1 fruit fly cellular context compared by ENCODE assay signal in genomic region chr3R:5198302-5198701, dm6.
A peak's percentile ranks its signal among the peaks of the same experiment; 100 is the strongest.
TF ChIP-seq lines count a peak whose summit lies in the region.

No protein-coding gene starts in this region.

TF ChIP-seq in whole organism, embryonic, 481 proteins besides CTCF, POLR2A, EP300 and RAD21 (continued from another document and continues in another):
- TF ChIP-seq Dek (tag; optimal IDR thresholded peaks at IDR 0.05; lab: Kevin White, UChicago): peak; percentile 72
- no peak for TF ChIP-seq CG17186 (GFP tag; optimal IDR thresholded peaks at IDR 0.05; lab: Kevin White, UChicago)
- TF ChIP-seq Lim3 (GFP tag; IDR thresholded peaks at IDR 0.05; lab: Robert Waterston, UW): no peak
- no peak for TF ChIP-seq Eip74EF (GFP tag; optimal IDR thresholded peaks at IDR 0.05; lab: Kevin White, UChicago)
- TF ChIP-seq Six4 (GFP tag; optimal IDR thresholded peaks at IDR 0.05; lab: Kevin White, UChicago): no peak
- no peak for TF ChIP-seq Sox100B (GFP tag; optimal IDR thresholded peaks at IDR 0.05; lab: Kevin White, UChicago)
- peak; percentile 50 for TF ChIP-seq jumu (GFP tag; optimal IDR thresholded peaks at IDR 0.05; lab: Kevin White, UChicago)
- no peak for TF ChIP-seq hb (GFP tag; IDR thresholded peaks at IDR 0.05; lab: Robert Waterston, UW; ENCODE audit: partially characterized antibody)
- no peak for TF ChIP-seq CG17612 (GFP tag; IDR thresholded peaks at IDR 0.05; lab: Robert Waterston, UW)
- no peak for TF ChIP-seq Lpt (GFP tag; optimal IDR thresholded peaks at IDR 0.05; lab: Kevin White, UChicago)
- TF ChIP-seq CG4730 (GFP tag; IDR thresholded peaks at IDR 0.05; lab: Robert Waterston, UW): 0 out of 2 replicates have a peak, but pooled peaks have one; percentile 4
- TF ChIP-seq CG4854 (GFP tag; optimal IDR thresholded peaks at IDR 0.05; lab: Kevin White, UChicago): no peak
- no peak for TF ChIP-seq CG4282 (GFP tag; optimal IDR thresholded peaks at IDR 0.05; lab: Kevin White, UChicago)
- peak; percentile 65 for TF ChIP-seq grau (tag; optimal IDR thresholded peaks at IDR 0.05; lab: Kevin White, UChicago)
- peak; percentile 51 for TF ChIP-seq zf30C (GFP tag; optimal IDR thresholded peaks at IDR 0.05; lab: Kevin White, UChicago)
- TF ChIP-seq Meics (GFP tag; optimal IDR thresholded peaks at IDR 0.05; lab: Kevin White, UChicago): peak; percentile 79
- TF ChIP-seq dati (GFP tag; IDR thresholded peaks at IDR 0.05; lab: Robert Waterston, UW): no peak
- no peak for TF ChIP-seq CG7271 (tag; optimal IDR thresholded peaks at IDR 0.05; lab: Kevin White, UChicago)
- peak; percentile 80 for TF ChIP-seq CG7556 (GFP tag; optimal IDR thresholded peaks at IDR 0.05; lab: Kevin White, UChicago)
- TF ChIP-seq CG5953 (GFP tag; IDR thresholded peaks at IDR 0.05; lab: Robert Waterston, UW): peak; percentile 30; the same call in 1 of the 2 replicates
- peak; percentile 55 for TF ChIP-seq CG9817 (tag; optimal IDR thresholded peaks at IDR 0.05; lab: Kevin White, UChicago)
- no peak for TF ChIP-seq cas (GFP tag; IDR thresholded peaks at IDR 0.05; lab: Robert Waterston, UW)
- peak; percentile 34; the same call in 1 of the 2 replicates for TF ChIP-seq CG7372 (GFP tag; IDR thresholded peaks at IDR 0.05; lab: Robert Waterston, UW)
- TF ChIP-seq NC2β (GFP tag; optimal IDR thresholded peaks at IDR 0.05; lab: Kevin White, UChicago): peak; percentile 22
- peak; percentile 52 for TF ChIP-seq bab2 (GFP tag; optimal IDR thresholded peaks at IDR 0.05; lab: Kevin White, UChicago)
- TF ChIP-seq lov (optimal IDR thresholded peaks at IDR 0.05; lab: Kevin White, UChicago): no peak
- TF ChIP-seq lov (GFP tag; IDR thresholded peaks at IDR 0.05; lab: Robert Waterston, UW): no peak
- TF ChIP-seq row (GFP tag; IDR thresholded peaks at IDR 0.05; lab: Robert Waterston, UW): peak; percentile 77
- TF ChIP-seq CG9609 (GFP tag; optimal IDR thresholded peaks at IDR 0.05; lab: Kevin White, UChicago): peak; percentile 49
- TF ChIP-seq H15 (GFP tag; IDR thresholded peaks at IDR 0.05; lab: Robert Waterston, UW): 0 out of 3 replicates have a peak, but pooled peaks have one; percentile 46
- TF ChIP-seq CG8478 (optimal IDR thresholded peaks at IDR 0.05; lab: Kevin White, UChicago): no peak
- peak; percentile 42 for TF ChIP-seq CG13424 (tag; optimal IDR thresholded peaks at IDR 0.05; lab: Kevin White, UChicago)
- TF ChIP-seq cg (GFP tag; optimal IDR thresholded peaks at IDR 0.05; lab: Kevin White, UChicago): no peak
- TF ChIP-seq CG12071 (GFP tag; optimal IDR thresholded peaks at IDR 0.05; lab: Kevin White, UChicago): peak; percentile 5
- TF ChIP-seq CG18011 (GFP tag; optimal IDR thresholded peaks at IDR 0.05; lab: Kevin White, UChicago): peak; percentile 18
- no peak for TF ChIP-seq CG18764 (GFP tag; optimal IDR thresholded peaks at IDR 0.05; lab: Kevin White, UChicago)
- TF ChIP-seq CG3847 (GFP tag; IDR thresholded peaks at IDR 0.05; lab: Robert Waterston, UW): peak; percentile 58
- peak; percentile 45 for TF ChIP-seq HLH54F (GFP tag; optimal IDR thresholded peaks at IDR 0.05; lab: Kevin White, UChicago)
- no peak for TF ChIP-seq sc (optimal IDR thresholded peaks at IDR 0.05; lab: Kevin White, UChicago)
- no peak for TF ChIP-seq sc (GFP tag; optimal IDR thresholded peaks at IDR 0.05; lab: Kevin White, UChicago)
- peak; percentile 53 for TF ChIP-seq CG14014 (GFP tag; IDR thresholded peaks at IDR 0.05; lab: Robert Waterston, UW)
- no peak for TF ChIP-seq CG1832 (GFP tag; optimal IDR thresholded peaks at IDR 0.05; lab: Kevin White, UChicago)
- TF ChIP-seq en (GFP tag; optimal IDR thresholded peaks at IDR 0.05; lab: Kevin White, UChicago): no peak
- TF ChIP-seq Abd-B (GFP tag; optimal IDR thresholded peaks at IDR 0.05; lab: Kevin White, UChicago): no peak
- peak; percentile 51 for TF ChIP-seq CHES-1-like (GFP tag; optimal IDR thresholded peaks at IDR 0.05; lab: Kevin White, UChicago)
- no peak for TF ChIP-seq CG10431 (GFP tag; optimal IDR thresholded peaks at IDR 0.05; lab: Kevin White, UChicago)
- TF ChIP-seq CG32767 (GFP tag; IDR thresholded peaks at IDR 0.05; lab: Robert Waterston, UW): no peak
- no peak for TF ChIP-seq Camta (GFP tag; optimal IDR thresholded peaks at IDR 0.05; lab: Kevin White, UChicago)
- peak; percentile 68 for TF ChIP-seq caup (GFP tag; optimal IDR thresholded peaks at IDR 0.05; lab: Kevin White, UChicago; ENCODE audit: severe bottlenecking)
- TF ChIP-seq Side (GFP tag; optimal IDR thresholded peaks at IDR 0.05; lab: Kevin White, UChicago): peak; percentile 66
- no peak for TF ChIP-seq Hmx (GFP tag; optimal IDR thresholded peaks at IDR 0.05; lab: Kevin White, UChicago)
- no peak for TF ChIP-seq GATAe (GFP tag; conservative IDR thresholded peaks at IDR 0.05; lab: Robert Waterston, UW)
- peak; percentile 64; the same call in 1 of the 3 replicates for TF ChIP-seq CG11695 (GFP tag; IDR thresholded peaks at IDR 0.05; lab: Robert Waterston, UW)
- peak; percentile 25 for TF ChIP-seq CG15011 (GFP tag; optimal IDR thresholded peaks at IDR 0.05; lab: Kevin White, UChicago)
- TF ChIP-seq pb (GFP tag; optimal IDR thresholded peaks at IDR 0.05; lab: Kevin White, UChicago): no peak
- no peak for TF ChIP-seq Dll (GFP tag; IDR thresholded peaks at IDR 0.05; lab: Robert Waterston, UW; ENCODE audit: partially characterized antibody)
- no peak for TF ChIP-seq peb (GFP tag; IDR thresholded peaks at IDR 0.05; lab: Robert Waterston, UW)
- TF ChIP-seq nerfin-2 (GFP tag; IDR thresholded peaks at IDR 0.05; lab: Robert Waterston, UW; ENCODE audit: partially characterized antibody): no peak
- TF ChIP-seq CG8765 (GFP tag; IDR thresholded peaks at IDR 0.05; lab: Robert Waterston, UW): no peak
- TF ChIP-seq Sox102F (GFP tag; optimal IDR thresholded peaks at IDR 0.05; lab: Kevin White, UChicago): peak; percentile 42
- TF ChIP-seq CG6272 (GFP tag; IDR thresholded peaks at IDR 0.05; lab: Robert Waterston, UW): no peak; the same call in 1 of the 2 replicates
- no peak for TF ChIP-seq YL-1 (GFP tag; optimal IDR thresholded peaks at IDR 0.05; lab: Kevin White, UChicago)
- TF ChIP-seq insv (GFP tag; optimal IDR thresholded peaks at IDR 0.05; lab: Kevin White, UChicago): no peak
- peak; percentile 5 for TF ChIP-seq Hr3 (GFP tag; optimal IDR thresholded peaks at IDR 0.05; lab: Kevin White, UChicago)
- TF ChIP-seq pfk (GFP tag; optimal IDR thresholded peaks at IDR 0.05; lab: Kevin White, UChicago): no peak
- TF ChIP-seq Ada2b (GFP tag; IDR thresholded peaks at IDR 0.05; lab: Robert Waterston, UW): peak; percentile 62; the same call in 1 of the 2 replicates
- no peak for TF ChIP-seq CrebB (tag; optimal IDR thresholded peaks at IDR 0.05; lab: Kevin White, UChicago)
- TF ChIP-seq CG16813 (GFP tag; IDR thresholded peaks at IDR 0.05; lab: Robert Waterston, UW; ENCODE audit: partially characterized antibody): no peak
- TF ChIP-seq CoRest (tag; optimal IDR thresholded peaks at IDR 0.05; lab: Kevin White, UChicago): peak; percentile 48
- TF ChIP-seq nmo (GFP tag; optimal IDR thresholded peaks at IDR 0.05; lab: Kevin White, UChicago): peak; percentile 31
- TF ChIP-seq CG12769 (tag; optimal IDR thresholded peaks at IDR 0.05; lab: Kevin White, UChicago): peak; percentile 87
- TF ChIP-seq vnd (GFP tag; IDR thresholded peaks at IDR 0.05; lab: Robert Waterston, UW; ENCODE audit: partially characterized antibody): no peak
- TF ChIP-seq nerfin-1 (tag; optimal IDR thresholded peaks at IDR 0.05; lab: Kevin White, UChicago): no peak
- TF ChIP-seq CG11093 (GFP tag; IDR thresholded peaks at IDR 0.05; lab: Robert Waterston, UW): no peak
- TF ChIP-seq CG15269 (tag; optimal IDR thresholded peaks at IDR 0.05; lab: Kevin White, UChicago): peak; percentile 67
- TF ChIP-seq Dref (GFP tag; IDR thresholded peaks at IDR 0.05; lab: Robert Waterston, UW): no peak
- TF ChIP-seq zen2 (GFP tag; IDR thresholded peaks at IDR 0.05; lab: Robert Waterston, UW; ENCODE audit: partially characterized antibody): no peak
- peak; percentile 40 for TF ChIP-seq CG6854 (GFP tag; optimal IDR thresholded peaks at IDR 0.05; lab: Kevin White, UChicago)
- no peak for TF ChIP-seq CG8359 (GFP tag; optimal IDR thresholded peaks at IDR 0.05; lab: Kevin White, UChicago; ENCODE audit: borderline replicate concordance)
- TF ChIP-seq CG14441 (GFP tag; IDR thresholded peaks at IDR 0.05; lab: Robert Waterston, UW): peak; percentile 56; the same call in 1 of the 2 replicates
- no peak for TF ChIP-seq maf-S (GFP tag; optimal IDR thresholded peaks at IDR 0.05; lab: Kevin White, UChicago)
- TF ChIP-seq Rfx (GFP tag; IDR thresholded peaks at IDR 0.05; lab: Robert Waterston, UW): peak; percentile 76; the same call in 1 of the 2 replicates
- peak; percentile 56 for TF ChIP-seq eyg (GFP tag; optimal IDR thresholded peaks at IDR 0.05; lab: Kevin White, UChicago)
- TF ChIP-seq CG11504 (tag; optimal IDR thresholded peaks at IDR 0.05; lab: Kevin White, UChicago): peak; percentile 67
- no peak for TF ChIP-seq bowl (GFP tag; IDR thresholded peaks at IDR 0.05; lab: Robert Waterston, UW)
- TF ChIP-seq CG13287 (GFP tag; IDR thresholded peaks at IDR 0.05; lab: Robert Waterston, UW; ENCODE audit: partially characterized antibody): no peak
- peak; percentile 9 for TF ChIP-seq CG2712 (tag; optimal IDR thresholded peaks at IDR 0.05; lab: Kevin White, UChicago)
- no peak for TF ChIP-seq CG7963 (GFP tag; IDR thresholded peaks at IDR 0.05; lab: Robert Waterston, UW; ENCODE audit: partially characterized antibody)
- TF ChIP-seq slbo (GFP tag; IDR thresholded peaks at IDR 0.05; lab: Robert Waterston, UW): no peak; the same call in 1 of the 2 replicates
- no peak for TF ChIP-seq p53 (GFP tag; optimal IDR thresholded peaks at IDR 0.05; lab: Kevin White, UChicago)
- TF ChIP-seq crol (GFP tag; IDR thresholded peaks at IDR 0.05; lab: Robert Waterston, UW): no peak
- TF ChIP-seq CG1233 (GFP tag; optimal IDR thresholded peaks at IDR 0.05; lab: Kevin White, UChicago): peak; percentile 23
- no peak for TF ChIP-seq ase (GFP tag; IDR thresholded peaks at IDR 0.05; lab: Robert Waterston, UW)
- TF ChIP-seq h (optimal IDR thresholded peaks at IDR 0.05; lab: Kevin White, UChicago): no peak
- peak; percentile 36 for TF ChIP-seq Oli (tag; optimal IDR thresholded peaks at IDR 0.05; lab: Kevin White, UChicago)
- TF ChIP-seq CG8290 (GFP tag; optimal IDR thresholded peaks at IDR 0.05; lab: Kevin White, UChicago): no peak
- peak in 1 of 2 experiments; percentile 88 for TF ChIP-seq CG8290 (tag; optimal IDR thresholded peaks at IDR 0.05; lab: Kevin White, UChicago)
- TF ChIP-seq croc (GFP tag; conservative IDR thresholded peaks at IDR 0.05; lab: Robert Waterston, UW): no peak
- TF ChIP-seq hkb (optimal IDR thresholded peaks at IDR 0.05; lab: Kevin White, UChicago): no peak
- peak; percentile 63 for TF ChIP-seq hkb (GFP tag; IDR thresholded peaks at IDR 0.05; lab: Robert Waterston, UW)
- TF ChIP-seq sqz (GFP tag; optimal IDR thresholded peaks at IDR 0.05; lab: Kevin White, UChicago): no peak
- peak; percentile 74 for TF ChIP-seq gro (GFP tag; optimal IDR thresholded peaks at IDR 0.05; lab: Kevin White, UChicago)
- no peak for TF ChIP-seq Hr39 (optimal IDR thresholded peaks at IDR 0.05; lab: Kevin White, UChicago)
- TF ChIP-seq CG1603 (tag; optimal IDR thresholded peaks at IDR 0.05; lab: Kevin White, UChicago): peak; percentile 53
- TF ChIP-seq MESR4 (GFP tag; optimal IDR thresholded peaks at IDR 0.05; lab: Kevin White, UChicago): no peak
- TF ChIP-seq sens-2 (GFP tag; IDR thresholded peaks at IDR 0.05; lab: Robert Waterston, UW): no peak
- TF ChIP-seq CG12155 (GFP tag; optimal IDR thresholded peaks at IDR 0.05; lab: Kevin White, UChicago): peak; percentile 39
- no peak for TF ChIP-seq jing (GFP tag; optimal IDR thresholded peaks at IDR 0.05; lab: Kevin White, UChicago)
- TF ChIP-seq Hey (tag; optimal IDR thresholded peaks at IDR 0.05; lab: Kevin White, UChicago): peak; percentile 26
- peak; percentile 26 for TF ChIP-seq crc (GFP tag; optimal IDR thresholded peaks at IDR 0.05; lab: Kevin White, UChicago)
- TF ChIP-seq z (GFP tag; IDR thresholded peaks at IDR 0.05; lab: Robert Waterston, UW): no peak
- no peak for TF ChIP-seq ssp (GFP tag; IDR thresholded peaks at IDR 0.05; lab: Robert Waterston, UW)
- TF ChIP-seq Dip2 (GFP tag; IDR thresholded peaks at IDR 0.05; lab: Robert Waterston, UW): no peak
- TF ChIP-seq Hsf (GFP tag; optimal IDR thresholded peaks at IDR 0.05; lab: Kevin White, UChicago): peak; percentile 40
- no peak for TF ChIP-seq Sin3A (optimal IDR thresholded peaks at IDR 0.05; lab: Kevin White, UChicago)
- peak; percentile 19 for TF ChIP-seq sima (GFP tag; optimal IDR thresholded peaks at IDR 0.05; lab: Kevin White, UChicago)
- TF ChIP-seq dimm (GFP tag; IDR thresholded peaks at IDR 0.05; lab: Robert Waterston, UW): no peak
- TF ChIP-seq knrl (GFP tag; IDR thresholded peaks at IDR 0.05; lab: Robert Waterston, UW; ENCODE audit: partially characterized antibody): no peak
- peak; percentile 53 for TF ChIP-seq vfl (GFP tag; optimal IDR thresholded peaks at IDR 0.05; lab: Kevin White, UChicago)
- TF ChIP-seq Myb (GFP tag; optimal IDR thresholded peaks at IDR 0.05; lab: Kevin White, UChicago): peak; percentile 45
- TF ChIP-seq CG34376 (GFP tag; optimal IDR thresholded peaks at IDR 0.05; lab: Kevin White, UChicago): no peak
- no peak; the same call in 2 of the 3 replicates for TF ChIP-seq B-H1 (GFP tag; IDR thresholded peaks at IDR 0.05; lab: Robert Waterston, UW)
- 0 out of 3 replicates have a peak, but pooled peaks have one; percentile 26 for TF ChIP-seq CG17361 (GFP tag; IDR thresholded peaks at IDR 0.05; lab: Robert Waterston, UW)
- TF ChIP-seq stwl (tag; optimal IDR thresholded peaks at IDR 0.05; lab: Kevin White, UChicago): no peak
- peak; percentile 21 for TF ChIP-seq CG18262 (tag; optimal IDR thresholded peaks at IDR 0.05; lab: Kevin White, UChicago)
- TF ChIP-seq Ptx1 (GFP tag; IDR thresholded peaks at IDR 0.05; lab: Robert Waterston, UW): peak; percentile 55; the same call in 1 of the 2 replicates
- no peak for TF ChIP-seq eve (GFP tag; optimal IDR thresholded peaks at IDR 0.05; lab: Kevin White, UChicago)
- peak; percentile 39 for TF ChIP-seq CG31365 (tag; optimal IDR thresholded peaks at IDR 0.05; lab: Kevin White, UChicago)
- TF ChIP-seq dmrt99B (tag; optimal IDR thresholded peaks at IDR 0.05; lab: Kevin White, UChicago): peak; percentile 73
- TF ChIP-seq Vsx1 (GFP tag; optimal IDR thresholded peaks at IDR 0.05; lab: Kevin White, UChicago): no peak
- TF ChIP-seq sisA (GFP tag; IDR thresholded peaks at IDR 0.05; lab: Robert Waterston, UW): no peak; the same call in 1 of the 2 replicates
- peak; percentile 48; the same call in 1 of the 2 replicates for TF ChIP-seq Drgx (GFP tag; IDR thresholded peaks at IDR 0.05; lab: Robert Waterston, UW)
- TF ChIP-seq disco-r (GFP tag; optimal IDR thresholded peaks at IDR 0.05; lab: Kevin White, UChicago): no peak
